Fruit fly (Drosophila melanogaster) whole organism, embryonic: ENCODE results near the gene CG4218.

Experiments used
- ATbp ChIP-seq: fragments of 200-800 bp; sonication (Bioruptor generic); optimal IDR thresholded peaks from 2 replicates; lab custom pipeline; 2017; ENCODE audit warnings: missing biosample characterization, mild to moderate bottlenecking, missing genetic modification characterization, missing genetic modification reagents
- Atf6 ChIP-seq: fragments of 200-800 bp; sonication (Bioruptor generic); IDR thresholded peaks from 2 replicates; pipeline ENCODE4 v1.3.6; 2022; ENCODE audit warnings: missing biosample characterization, missing genetic modification characterization
- CG10462 ChIP-seq: fragments of 200-800 bp; sonication (Bioruptor generic); optimal IDR thresholded peaks from 2 replicates; lab custom pipeline; 2016; ENCODE audit warnings: missing biosample characterization, missing genetic modification characterization
- CG10654 ChIP-seq: fragments of 200-800 bp; sonication (Bioruptor generic); optimal IDR thresholded peaks from 2 replicates; lab custom pipeline; 2016; ENCODE audit warnings: missing biosample characterization, missing genetic modification characterization
- CG11560 ChIP-seq: fragments of 200-800 bp; sonication (Bioruptor generic); IDR thresholded peaks from 3 replicates; pipeline ENCODE4 v1.3.6; 2022; ENCODE audit warnings: missing biosample characterization, missing genetic modification characterization
- CG12104 ChIP-seq: fragments of 200-800 bp; sonication (Bioruptor generic); optimal IDR thresholded peaks from 3 replicates; lab custom pipeline; 2016; ENCODE audit warnings: missing biosample characterization, missing genetic modification characterization
- CG12155 ChIP-seq: fragments of 200-800 bp; sonication (Bioruptor generic); optimal IDR thresholded peaks from 3 replicates; lab custom pipeline; 2016; ENCODE audit warnings: missing biosample characterization, missing genetic modification characterization
- CG13424 ChIP-seq: fragments of 200-800 bp; sonication (Bioruptor generic); optimal IDR thresholded peaks from 2 replicates; lab custom pipeline; 2019; ENCODE audit warnings: missing biosample characterization, mild to moderate bottlenecking, missing genetic modification characterization, moderate library complexity
- CG14860 ChIP-seq: fragments of 200-800 bp; sonication (Bioruptor generic); IDR thresholded peaks from 3 replicates; pipeline ENCODE4 v1.3.6; 2022; ENCODE audit warnings: missing biosample characterization, missing genetic modification characterization; ENCODE audit not compliant: partially characterized antibody
- CG1529 ChIP-seq: fragments of 200-800 bp; sonication (Bioruptor generic); optimal IDR thresholded peaks from 3 replicates; lab custom pipeline; 2018; ENCODE audit warnings: missing biosample characterization, missing genetic modification characterization
- CG16779 ChIP-seq: fragments of 200-800 bp; sonication (Bioruptor generic); IDR thresholded peaks from 2 replicates; pipeline ENCODE4 v1.3.6; 2022; ENCODE audit warnings: missing biosample characterization, missing genetic modification characterization
- CG17359 ChIP-seq: fragments of 200-800 bp; sonication (Bioruptor generic); optimal IDR thresholded peaks from 3 replicates; lab custom pipeline; 2018; ENCODE audit warnings: missing biosample characterization, mild to moderate bottlenecking, missing genetic modification characterization, moderate library complexity
- CG17361 ChIP-seq: fragments of 200-800 bp; sonication (Bioruptor generic); IDR thresholded peaks from 3 replicates; pipeline ENCODE4 v1.3.6; 2022; ENCODE audit warnings: missing biosample characterization, missing genetic modification characterization
- CG17612 ChIP-seq: fragments of 200-800 bp; sonication (Bioruptor generic); IDR thresholded peaks from 2 replicates; pipeline ENCODE4 v1.3.6; 2022; ENCODE audit warnings: missing biosample characterization, missing genetic modification characterization
- CG18476 ChIP-seq: fragments of 200-800 bp; sonication (Bioruptor generic); optimal IDR thresholded peaks from 2 replicates; lab custom pipeline; 2016; ENCODE audit warnings: missing biosample characterization, mild to moderate bottlenecking, missing genetic modification characterization
- CG34422 ChIP-seq: fragments of 200-800 bp; sonication (Bioruptor generic); IDR thresholded peaks from 3 replicates; pipeline ENCODE4 v1.3.6; 2022; ENCODE audit warnings: missing biosample characterization, missing genetic modification characterization
- CG4404 ChIP-seq: fragments of 200-800 bp; sonication (Bioruptor generic); IDR thresholded peaks from 2 replicates; pipeline ENCODE4 v1.3.6; 2022; ENCODE audit warnings: missing biosample characterization, missing genetic modification characterization
- CG4617 ChIP-seq: fragments of 200-800 bp; sonication (Bioruptor generic); optimal IDR thresholded peaks from 3 replicates; lab custom pipeline; 2016; ENCODE audit warnings: missing biosample characterization, missing genetic modification characterization, borderline replicate concordance
- CG6689 ChIP-seq: fragments of 200-800 bp; sonication (Bioruptor generic); IDR thresholded peaks from 2 replicates; pipeline ENCODE4 v1.3.6; 2022; ENCODE audit warnings: missing biosample characterization, missing genetic modification characterization
- CG7556 ChIP-seq: fragments of 200-800 bp; sonication (Bioruptor generic); optimal IDR thresholded peaks from 2 replicates; lab custom pipeline; 2017; ENCODE audit warnings: missing biosample characterization, mild to moderate bottlenecking, missing genetic modification characterization
- CG9817 ChIP-seq: fragments of 200-800 bp; sonication (Bioruptor generic); optimal IDR thresholded peaks from 2 replicates; lab custom pipeline; 2018; ENCODE audit warnings: missing biosample characterization, mild to moderate bottlenecking, missing genetic modification characterization, moderate library complexity
- D19A ChIP-seq: fragments of 200-800 bp; optimal IDR thresholded peaks from 3 replicates; lab custom pipeline; 2019; ENCODE audit warnings: missing biosample characterization, mild to moderate bottlenecking, missing genetic modification characterization, moderate library complexity
- Deaf1 ChIP-seq: fragments of 200-800 bp; optimal IDR thresholded peaks from 3 replicates; lab custom pipeline; 2019; ENCODE audit warnings: missing biosample characterization, mild to moderate bottlenecking, missing genetic modification characterization, moderate library complexity
- Dek ChIP-seq: fragments of 200-800 bp; sonication (Bioruptor generic); optimal IDR thresholded peaks from 3 replicates; lab custom pipeline; 2019; ENCODE audit warnings: missing biosample characterization, mild to moderate bottlenecking, missing genetic modification characterization, moderate library complexity
- Dref ChIP-seq: fragments of 200-800 bp; sonication (Bioruptor generic); IDR thresholded peaks from 2 replicates; pipeline ENCODE4 v1.3.6; 2022; ENCODE audit warnings: missing biosample characterization, missing genetic modification characterization
- H2.0 ChIP-seq: fragments of 200-800 bp; sonication (Bioruptor generic); IDR thresholded peaks from 2 replicates; pipeline ENCODE4 v1.3.6; 2022; ENCODE audit warnings: missing biosample characterization, missing genetic modification characterization
- HLH4C ChIP-seq: fragments of 200-800 bp; sonication (Bioruptor generic); IDR thresholded peaks from 3 replicates; pipeline ENCODE4 v1.3.6; 2022; ENCODE audit warnings: missing biosample characterization, missing genetic modification characterization; ENCODE audit not compliant: partially characterized antibody
- Hr51 ChIP-seq, 2 experiments: fragments of 200-800 bp; sonication (Bioruptor generic); optimal IDR thresholded peaks; 2 replicates in 1 of 2; 3 replicates in 1 of 2; lab custom pipeline; 2016 to 2018; ENCODE audit warnings: missing biosample characterization in 2 of 2, missing genetic modification characterization in 2 of 2, mild to moderate bottlenecking in 1 of 2, moderate library complexity in 1 of 2
- NC2β ChIP-seq: fragments of 200-800 bp; sonication (Bioruptor generic); optimal IDR thresholded peaks from 2 replicates; lab custom pipeline; 2016; ENCODE audit warnings: missing biosample characterization, missing genetic modification characterization
- Oli ChIP-seq: fragments of 200-800 bp; sonication (Bioruptor generic); optimal IDR thresholded peaks from 2 replicates; lab custom pipeline; 2018; ENCODE audit warnings: missing biosample characterization, mild to moderate bottlenecking, missing genetic modification characterization, moderate library complexity
- Opbp ChIP-seq: fragments of 200-800 bp; sonication (Bioruptor generic); IDR thresholded peaks from 3 replicates; pipeline ENCODE4 v1.3.6; 2022; ENCODE audit warnings: missing biosample characterization, missing genetic modification characterization; ENCODE audit not compliant: partially characterized antibody
- Sox102F ChIP-seq: fragments of 200-800 bp; sonication (Bioruptor generic); optimal IDR thresholded peaks from 2 replicates; lab custom pipeline; 2018; ENCODE audit warnings: missing biosample characterization, mild to moderate bottlenecking, missing genetic modification characterization, moderate library complexity
- Ssrp ChIP-seq: fragments of 200-800 bp; sonication (Bioruptor generic); optimal IDR thresholded peaks from 2 replicates; lab custom pipeline; 2018; ENCODE audit warnings: missing biosample characterization, mild to moderate bottlenecking, missing genetic modification characterization, moderate library complexity
- bsh ChIP-seq, 2 experiments: fragments of 200-800 bp; sonication (Bioruptor generic); optimal IDR thresholded peaks; 2 replicates each; lab custom pipeline; 2017 to 2018; ENCODE audit warnings: mild to moderate bottlenecking in 2 of 2, missing biosample characterization in 2 of 2, missing genetic modification characterization in 2 of 2, moderate library complexity in 1 of 2
- chif ChIP-seq, 2 experiments: fragments of 200-800 bp; sonication (Bioruptor generic); optimal IDR thresholded peaks; 3 replicates each; lab custom pipeline; 2016; ENCODE audit warnings: missing biosample characterization in 2 of 2, missing genetic modification characterization in 2 of 2
- crc ChIP-seq: fragments of 200-800 bp; sonication (Bioruptor generic); optimal IDR thresholded peaks from 2 replicates; lab custom pipeline; 2016; ENCODE audit warnings: missing biosample characterization, missing genetic modification characterization
- ems ChIP-seq: fragments of 200-800 bp; sonication (Bioruptor generic); optimal IDR thresholded peaks from 3 replicates; lab custom pipeline; 2016; ENCODE audit warnings: missing biosample characterization, missing genetic modification characterization
- fd3F ChIP-seq: fragments of 200-800 bp; sonication (Bioruptor generic); optimal IDR thresholded peaks from 2 replicates; lab custom pipeline; 2018; ENCODE audit warnings: missing biosample characterization, mild to moderate bottlenecking, missing genetic modification characterization, moderate library complexity
- inv ChIP-seq: fragments of 200-800 bp; sonication (Bioruptor generic); IDR thresholded peaks from 2 replicates; pipeline ENCODE4 v1.3.6; 2022; ENCODE audit warnings: missing biosample characterization, missing genetic modification characterization; ENCODE audit not compliant: partially characterized antibody
- lola ChIP-seq, 3 experiments: fragments of >200 bp in 2 of 3; fragments of 200-800 bp in 1 of 3; sonication (Bioruptor generic) in 1 of 3; optimal IDR thresholded peaks; 2 replicates each; lab custom pipeline; 2017 to 2019; ENCODE audit warnings: missing biosample characterization in 3 of 3, missing genetic modification characterization in 3 of 3, mild to moderate bottlenecking in 1 of 3, moderate library complexity in 1 of 3
- org-1 ChIP-seq: fragments of 200-800 bp; sonication (Bioruptor generic); optimal IDR thresholded peaks from 2 replicates; lab custom pipeline; 2017; ENCODE audit warnings: missing biosample characterization, missing genetic modification characterization
- pan ChIP-seq, 4 experiments: fragments of >200 bp in 3 of 4; fragments of 200-800 bp in 1 of 4; sonication (Bioruptor generic) in 1 of 4; optimal IDR thresholded peaks in 3 of 4; IDR thresholded peaks in 1 of 4; 2 replicates each; pipeline versions ENCODE4 v1.3.6 to Lab custom; 2017 to 2022; ENCODE audit warnings: missing biosample characterization in 2 of 4, missing genetic modification characterization in 2 of 4, mixed read lengths in 1 of 4
- pnt ChIP-seq: fragments of 200-800 bp; sonication (Bioruptor generic); optimal IDR thresholded peaks from 3 replicates; lab custom pipeline; 2016; ENCODE audit warnings: missing biosample characterization, missing genetic modification characterization
- pum ChIP-seq: fragments of 200-800 bp; sonication (Bioruptor generic); optimal IDR thresholded peaks from 2 replicates; lab custom pipeline; 2016; ENCODE audit warnings: missing biosample characterization, missing genetic modification characterization
- ro ChIP-seq: fragments of 200-800 bp; sonication (Bioruptor generic); IDR thresholded peaks from 2 replicates; pipeline ENCODE4 v1.3.6; 2022; ENCODE audit warnings: missing biosample characterization, missing genetic modification characterization
- sim ChIP-seq: fragments of 200-800 bp; sonication (Bioruptor generic); IDR thresholded peaks from 2 replicates; pipeline ENCODE4 v1.3.6; 2022; ENCODE audit warnings: missing biosample characterization, missing genetic modification characterization
- slou ChIP-seq: fragments of 200-800 bp; sonication (Bioruptor generic); optimal IDR thresholded peaks from 3 replicates; lab custom pipeline; 2016; ENCODE audit warnings: missing biosample characterization, missing genetic modification characterization
- vvl ChIP-seq: fragments of 200-800 bp; sonication (Bioruptor generic); IDR thresholded peaks from 2 replicates; pipeline ENCODE4 v1.3.6; 2022; ENCODE audit warnings: missing biosample characterization, missing genetic modification characterization
- zfh1 ChIP-seq: fragments of 200-800 bp; sonication (Bioruptor generic); IDR thresholded peaks from 3 replicates; pipeline ENCODE4 v1.3.6; 2022; ENCODE audit warnings: missing biosample characterization, missing genetic modification characterization

The CG4218 gene

DNA sequence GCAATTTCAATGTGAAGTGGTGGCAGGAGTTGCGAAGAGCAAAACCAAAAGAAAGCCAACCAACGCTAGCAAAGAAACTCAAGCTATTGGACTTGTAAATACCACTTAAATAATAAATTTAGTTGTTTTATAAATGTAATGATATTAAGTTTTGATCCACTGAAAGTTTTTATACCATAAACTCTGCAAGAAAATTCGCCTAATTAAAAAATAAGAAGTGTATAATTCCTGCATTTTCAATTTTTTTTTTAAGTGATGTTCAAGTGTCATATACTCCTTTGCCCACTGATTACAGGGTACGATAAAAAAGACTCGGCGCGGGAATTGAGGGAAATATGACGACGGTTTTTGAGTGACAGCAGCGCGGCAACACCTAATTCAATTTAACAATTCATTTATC, 29.7 kb downstream of the CG4218 start (continued):
- TF ChIP-seq CG14860 (GFP tag; lab: Robert Waterston, UW) (no peak), CG9817 (tag; lab: Kevin White, UChicago) (no peak), slou (GFP tag; lab: Kevin White, UChicago) (no peak), CG1529 (GFP tag; lab: Kevin White, UChicago) (peak; percentile 8), CG7556 (peak; percentile 54), inv (GFP tag; lab: Robert Waterston, UW) (no peak), Opbp (GFP tag; lab: Robert Waterston, UW) (no peak), sim (GFP tag; lab: Robert Waterston, UW) (peak; percentile 75; the same call in 1 of the 2 replicates), CG10462 (GFP tag; lab: Kevin White, UChicago) (peak; percentile 10), CG12104 (GFP tag; lab: Kevin White, UChicago) (peak; percentile 28), vvl (GFP tag; lab: Robert Waterston, UW) (peak; percentile 86), pnt (GFP tag; lab: Kevin White, UChicago) (peak; percentile 5), HLH4C (GFP tag; lab: Robert Waterston, UW) (no peak), bsh (GFP tag; optimal IDR thresholded peaks at IDR 0.05; lab: Kevin White, UChicago) (peak in 1 of 2 experiments; percentile 78), lola (GFP tag; optimal IDR thresholded peaks at IDR 0.05; lab: Kevin White, UChicago) (peak in 1 of 3 experiments; percentile 72), ATbp (GFP tag; lab: Kevin White, UChicago) (peak; percentile 39), Ssrp (tag; lab: Kevin White, UChicago) (peak; percentile 51), CG4617 (GFP tag; lab: Kevin White, UChicago) (no peak), CG34422 (GFP tag; lab: Robert Waterston, UW) (no peak), Dref (no peak), Atf6 (no peak), Hr51 (GFP tag; optimal IDR thresholded peaks at IDR 0.05; lab: Kevin White, UChicago) (peak in 1 of 2 experiments; percentile 69), CG18476 (GFP tag; lab: Kevin White, UChicago) (peak; percentile 19), ems (GFP tag; lab: Kevin White, UChicago) (no peak), CG13424 (tag; lab: Kevin White, UChicago) (peak; percentile 58), CG6689 (GFP tag; lab: Robert Waterston, UW) (peak; percentile 35; the same call in 1 of the 2 replicates), CG16779 (GFP tag; lab: Robert Waterston, UW) (no peak), CG10654 (GFP tag; lab: Kevin White, UChicago) (no peak), NC2β (GFP tag; lab: Kevin White, UChicago) (peak; percentile 28), CG11560 (tag; lab: Robert Waterston, UW) (peak; percentile 29; the same call in 1 of the 3 replicates), pum (GFP tag; lab: Kevin White, UChicago) (peak; percentile 7), Sox102F (GFP tag; lab: Kevin White, UChicago) (peak; percentile 75), zfh1 (GFP tag; lab: Robert Waterston, UW) (peak; percentile 85), CG12155 (GFP tag; lab: Kevin White, UChicago) (peak; percentile 40), ro (GFP tag; lab: Robert Waterston, UW) (no peak), crc (GFP tag; lab: Kevin White, UChicago) (no peak), Deaf1 (tag; lab: Kevin White, UChicago) (no peak), Oli (tag; lab: Kevin White, UChicago) (peak; percentile 62), Dek (tag; lab: Kevin White, UChicago) (peak; percentile 9), CG17359 (peak; percentile 29), org-1 (peak; percentile 25), CG4404 (GFP tag; lab: Robert Waterston, UW) (0 out of 2 replicates have a peak, but pooled peaks have one; percentile 37), chif (GFP tag; optimal IDR thresholded peaks at IDR 0.05; lab: Kevin White, UChicago) (peak; percentile 5 to 53), H2.0 (GFP tag; lab: Robert Waterston, UW) (0 out of 2 replicates have a peak, but pooled peaks have one; percentile 7), pan (optimal IDR thresholded peaks at IDR 0.05; lab: Kevin White, UChicago) (peak in 1 of 2 experiments; percentile 22), pan (GFP tag; optimal IDR thresholded peaks at IDR 0.05 in 1 of 2, IDR thresholded peaks at IDR 0.05 in 1 of 2) (no peak), CG17612 (GFP tag; lab: Robert Waterston, UW) (no peak), CG17361 (GFP tag; lab: Robert Waterston, UW) (peak; percentile 42; the same call in 1 of the 3 replicates), D19A (tag; lab: Kevin White, UChicago) (peak; percentile 65), fd3F (peak; percentile 11)
